Worm (Caenorhabditis elegans) whole organism, young adult: ENCODE results near the gene R13H9.6.

Experiments used
- D2030.7 ChIP-seq: fragments of 200-800 bp; sonication (Bioruptor generic); IDR thresholded peaks from 2 replicates; pipeline ENCODE4 v1.3.6; 2022; ENCODE audit warnings: missing genetic modification reagents, missing genetic modification characterization, missing compliant biosample characterization
- F10E7.11 ChIP-seq: sonication (generic microtip); optimal IDR thresholded peaks from 2 replicates; lab custom pipeline; 2017; ENCODE audit warnings: mild to moderate bottlenecking, missing genetic modification characterization, moderate library complexity, missing compliant biosample characterization
- F57C9.4 ChIP-seq: sonication (generic microtip); optimal IDR thresholded peaks from 2 replicates; lab custom pipeline; 2017; ENCODE audit warnings: mild to moderate bottlenecking, missing genetic modification characterization, missing compliant biosample characterization
- T26A5.8 ChIP-seq: sonication (generic microtip); optimal IDR thresholded peaks from 2 replicates; lab custom pipeline; 2016; ENCODE audit warnings: missing genetic modification characterization, missing compliant biosample characterization
- hlh-12 ChIP-seq: sonication (generic microtip); optimal IDR thresholded peaks from 2 replicates; lab custom pipeline; 2016; ENCODE audit warnings: missing genetic modification characterization, missing compliant biosample characterization
- madf-3 ChIP-seq: fragments of 200-800 bp; sonication (Bioruptor generic); IDR thresholded peaks from 2 replicates; pipeline ENCODE4 v1.3.6; 2022; ENCODE audit warnings: missing genetic modification reagents, missing genetic modification characterization, missing compliant biosample characterization
- nfyb-1 ChIP-seq: fragments of 200-800 bp; sonication (Bioruptor generic); IDR thresholded peaks from 2 replicates; pipeline ENCODE4 v1.3.6; 2022; ENCODE audit warnings: missing genetic modification reagents, missing genetic modification characterization, missing compliant biosample characterization
- nhr-80 ChIP-seq: sonication (generic microtip); optimal IDR thresholded peaks from 2 replicates; lab custom pipeline; 2016; ENCODE audit warnings: missing genetic modification characterization, missing compliant biosample characterization
- rcor-1 ChIP-seq: fragments of 200-800 bp; sonication (Bioruptor generic); IDR thresholded peaks from 2 replicates; pipeline ENCODE4 v1.3.6; 2022; ENCODE audit warnings: missing genetic modification reagents, missing genetic modification characterization, missing compliant biosample characterization
- tbx-9 ChIP-seq: sonication (generic microtip); optimal IDR thresholded peaks from 2 replicates; lab custom pipeline; 2016; ENCODE audit warnings: borderline replicate concordance, missing genetic modification characterization, inconsistent platforms, missing compliant biosample characterization
- unc-130 ChIP-seq: sonication (generic microtip); optimal IDR thresholded peaks from 2 replicates; lab custom pipeline; 2016; ENCODE audit warnings: missing genetic modification reagents, missing genetic modification characterization, missing compliant biosample characterization

- TF ChIP-seq nhr-80 (tag; lab: Kevin White, UChicago) (no peak), tbx-9 (tag; lab: Kevin White, UChicago) (no peak), T26A5.8 (tag; lab: Kevin White, UChicago) (no peak), nfyb-1 (GFP tag; lab: Robert Waterston, UW) (no peak), F57C9.4 (tag; lab: Kevin White, UChicago) (no peak), rcor-1 (GFP tag; lab: Robert Waterston, UW) (no peak), hlh-12 (no peak), madf-3 (GFP tag; lab: Robert Waterston, UW) (no peak), unc-130 (no peak), F10E7.11 (tag; lab: Kevin White, UChicago) (no peak), D2030.7 (GFP tag; lab: Robert Waterston, UW) (no peak)
Observed at ce11 chrIV:5109943-5110342, 41.5 kb upstream of the R13H9.6 start.
